Worm (Caenorhabditis elegans): ENCODE data around the gene T22H9.1.
A peak's percentile ranks its signal among the peaks of the same experiment; 100 is the strongest.

The T22H9.1 gene

DNA sequence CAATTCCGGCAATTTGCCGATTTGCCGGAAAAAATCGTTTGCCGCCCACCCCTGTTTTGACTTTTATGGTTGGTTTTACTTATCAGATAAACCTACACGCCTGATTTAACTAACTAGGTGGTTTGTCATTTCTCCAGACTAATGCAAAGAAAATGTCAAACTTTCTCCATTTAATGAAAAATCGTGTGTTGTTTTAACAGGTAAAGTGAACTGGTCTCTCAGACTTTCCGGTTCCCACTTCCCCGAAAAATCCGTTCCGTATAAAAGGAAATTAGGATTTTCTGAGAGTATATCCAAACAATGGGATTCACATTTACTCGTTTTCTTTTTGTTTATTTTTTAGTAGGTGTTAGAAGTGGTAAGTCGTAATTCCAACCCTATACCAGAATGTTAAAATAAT, 5.1 kb downstream of the T22H9.1 start, which contains the start of gene mltn-6:
mltn-6 (plus strand) TSS at position 301 of the 400 bp plus-strand sequence.
- TF ChIP-seq die-1 (tag; optimal IDR thresholded peaks at IDR 0.05) (no peak), F39B2.1 (GFP tag; IDR thresholded peaks at IDR 0.05) (no peak), fkh-3 (tag; optimal IDR thresholded peaks at IDR 0.05) (no peak), dpff-1 (tag; optimal IDR thresholded peaks at IDR 0.05) (no peak), gei-17 (GFP tag; optimal IDR thresholded peaks at IDR 0.05) (no peak), bed-1 (GFP tag; IDR thresholded peaks at IDR 0.05) (no peak), ztf-3 (GFP tag; optimal IDR thresholded peaks at IDR 0.05) (no peak), unc-130 (GFP tag; optimal IDR thresholded peaks at IDR 0.05) (no peak), let-607 (tag; optimal IDR thresholded peaks at IDR 0.05) (no peak), hmg-20 (GFP tag; IDR thresholded peaks at IDR 0.05) (no peak), ccch-3 (GFP tag; optimal IDR thresholded peaks at IDR 0.05) (no peak), let-526 (GFP tag; IDR thresholded peaks at IDR 0.05) (no peak), dpl-1 (GFP tag; optimal IDR thresholded peaks at IDR 0.05) (no peak), ceh-79 (tag; optimal IDR thresholded peaks at IDR 0.05) (no peak), B0019.2 (GFP tag; conservative IDR thresholded peaks at IDR 0.05) (no peak), madf-10 (tag; optimal IDR thresholded peaks at IDR 0.05) (no peak), lin-35 (GFP tag; optimal IDR thresholded peaks at IDR 0.05) (no peak), lin-26 (GFP tag; IDR thresholded peaks at IDR 0.05) (no peak)

DNA sequence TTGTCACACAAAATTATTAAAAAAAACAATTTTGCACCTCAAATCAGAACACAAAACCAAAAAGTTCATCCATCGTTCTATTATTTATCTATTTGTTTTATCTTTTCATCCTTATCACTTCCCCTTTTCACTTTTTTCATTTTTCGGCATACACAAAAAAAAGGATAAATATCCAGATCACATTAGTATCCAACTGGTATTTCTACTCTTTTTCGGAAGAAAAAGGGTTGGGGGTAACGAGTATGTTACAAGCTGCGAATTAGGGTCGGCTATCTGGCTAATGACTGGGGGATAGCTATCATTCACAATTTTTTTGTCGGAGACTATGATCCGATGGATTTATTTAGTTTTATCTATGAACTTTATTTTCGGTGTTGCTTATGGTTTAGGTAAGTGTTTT, 10.5 kb downstream of the T22H9.1 start, which contains the start of gene mltn-7:
mltn-7 (plus strand) TSS at position 301 of the 400 bp plus-strand sequence.
- TF ChIP-seq ZK185.1 (tag; optimal IDR thresholded peaks at IDR 0.05; ENCODE audit: poor library complexity, severe bottlenecking) = no peak
- no peak for TF ChIP-seq hmg-1.2 (GFP tag; IDR thresholded peaks at IDR 0.05)
- TF ChIP-seq nhr-27 (tag; optimal IDR thresholded peaks at IDR 0.05) = no peak
- TF ChIP-seq unc-62 (GFP tag; optimal IDR thresholded peaks at IDR 0.05) = no peak
- TF ChIP-seq F22D6.2 (tag; optimal IDR thresholded peaks at IDR 0.05) = no peak

DNA sequence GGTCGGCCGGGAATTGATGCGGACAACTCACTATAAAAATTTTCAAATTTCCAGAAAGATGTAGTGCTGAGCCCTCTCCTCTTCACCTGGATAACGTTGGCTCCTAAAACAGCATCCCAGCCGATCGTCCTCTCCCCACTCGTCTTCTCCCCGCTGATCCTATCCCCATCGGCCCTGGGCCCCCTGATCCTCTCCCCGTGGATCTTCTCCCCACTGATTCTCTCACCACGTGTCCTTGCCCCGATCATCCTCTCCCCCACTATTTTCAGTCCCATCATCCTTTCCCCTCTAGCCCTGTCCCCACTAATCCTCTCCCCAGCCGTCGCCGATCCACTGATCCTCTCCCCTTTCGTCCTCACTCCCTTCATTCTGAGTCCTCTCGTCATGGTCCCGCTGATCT, 13.6 kb downstream of the T22H9.1 start:
- TF ChIP-seq zfh-2 (GFP tag; conservative IDR thresholded peaks at IDR 0.05) (peak; percentile 80), madf-8 (GFP tag; conservative IDR thresholded peaks at IDR 0.05) (no peak), xnd-1 (tag; optimal IDR thresholded peaks at IDR 0.05) (no peak), lsl-1 (GFP tag; optimal IDR thresholded peaks at IDR 0.05) (no peak), aptf-3 (GFP tag; IDR thresholded peaks at IDR 0.05) (no peak), ceh-58 (GFP tag; IDR thresholded peaks at IDR 0.05) (no peak), T26A5.8 (tag; optimal IDR thresholded peaks at IDR 0.05) (no peak), dpl-1 (GFP tag; optimal IDR thresholded peaks at IDR 0.05) (no peak), egrh-3 (GFP tag; IDR thresholded peaks at IDR 0.05) (0 out of 2 replicates have a peak, but pooled peaks have one; percentile 17), ztf-3 (GFP tag; optimal IDR thresholded peaks at IDR 0.05) (no peak)

DNA sequence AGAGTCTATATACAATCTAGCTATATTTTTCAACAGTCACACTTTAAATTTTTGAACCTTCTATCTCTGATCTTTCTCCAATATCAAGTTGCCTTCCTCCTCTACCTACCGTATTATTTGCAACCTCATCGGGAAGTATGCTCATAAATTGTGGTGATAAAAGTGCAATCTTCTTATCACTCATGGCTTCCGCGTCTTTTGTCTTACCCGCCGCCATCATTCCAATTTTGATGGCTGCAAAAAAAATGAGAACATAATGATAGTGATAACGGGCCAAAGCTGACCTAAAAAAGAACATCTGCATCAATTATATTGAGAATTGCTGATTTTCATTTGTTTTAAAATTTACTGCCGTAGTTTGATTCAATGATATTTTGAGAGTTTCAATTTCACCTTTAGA, 17.2 kb downstream of the T22H9.1 start:
- TF ChIP-seq lin-54 (GFP tag; optimal IDR thresholded peaks at IDR 0.05) = no peak
- no peak for TF ChIP-seq nhr-179 (tag; optimal IDR thresholded peaks at IDR 0.05)
- no peak for TF ChIP-seq lsy-27 (tag; optimal IDR thresholded peaks at IDR 0.05; ENCODE audit: borderline replicate concordance, insufficient read depth)
- no peak for TF ChIP-seq zim-3 (tag; optimal IDR thresholded peaks at IDR 0.05)
- TF ChIP-seq Y79H2A.3 (GFP tag; conservative IDR thresholded peaks at IDR 0.05) = no peak
- no peak for TF ChIP-seq cebp-1 (GFP tag; IDR thresholded peaks at IDR 0.05)
- TF ChIP-seq cebp-1 (tag; optimal IDR thresholded peaks at IDR 0.05) = no peak
- no peak for TF ChIP-seq lin-26 (GFP tag; IDR thresholded peaks at IDR 0.05)
- TF ChIP-seq egl-18 (GFP tag; IDR thresholded peaks at IDR 0.05) = no peak
- TF ChIP-seq Y53F4B.3 (GFP tag; IDR thresholded peaks at IDR 0.05) = no peak
- no peak for TF ChIP-seq ceh-40 (GFP tag; IDR thresholded peaks at IDR 0.05)
- TF ChIP-seq lin-40 (tag; optimal IDR thresholded peaks at IDR 0.05) = no peak
- TF ChIP-seq Y95B8A.8 (GFP tag; IDR thresholded peaks at IDR 0.05) = no peak
- TF ChIP-seq chd-7 (tag; optimal IDR thresholded peaks at IDR 0.05) = no peak
- no peak for TF ChIP-seq let-526 (GFP tag; IDR thresholded peaks at IDR 0.05)
- TF ChIP-seq F10E7.11 (tag; optimal IDR thresholded peaks at IDR 0.05) = no peak
- no peak for TF ChIP-seq rec-8 (tag; optimal IDR thresholded peaks at IDR 0.05)

Measured in whole organism, young adult.